Fruit fly (Drosophila melanogaster): ENCODE data around the gene kuk.

dm6 chr3R:17132098-17132712 is 52.2 kb downstream of the kuk start, which contains the start of the genes CG4053 and CG31266:
- TF ChIP-seq EcR (GFP tag; optimal IDR thresholded peaks at IDR 0.05) (no peak), gl (tag; optimal IDR thresholded peaks at IDR 0.05) (no peak), Ets98B (GFP tag; IDR thresholded peaks at IDR 0.05) (no peak), Pif1B (GFP tag; optimal IDR thresholded peaks at IDR 0.05) (no peak), CG15710 (tag; optimal IDR thresholded peaks at IDR 0.05) (no peak)
